Worm (Caenorhabditis elegans): ENCODE data around the gene sdz-5.

- TF ChIP-seq nhr-28 (tag; optimal IDR thresholded peaks at IDR 0.05) (no peak), nhr-25 (tag; optimal IDR thresholded peaks at IDR 0.05) (no peak), pqm-1 (tag; optimal IDR thresholded peaks at IDR 0.05) (no peak), egl-27 (tag; optimal IDR thresholded peaks at IDR 0.05) (no peak), unc-39 (tag; optimal IDR thresholded peaks at IDR 0.05) (no peak), mdl-1 (tag; optimal IDR thresholded peaks at IDR 0.05) (no peak), snpc-4 (tag; optimal IDR thresholded peaks at IDR 0.05) (no peak), elt-1 (tag; optimal IDR thresholded peaks at IDR 0.05) (no peak), nhr-76 (tag; optimal IDR thresholded peaks at IDR 0.05) (no peak), nhr-11 (tag; optimal IDR thresholded peaks at IDR 0.05) (no peak), aly-2 (tag; optimal IDR thresholded peaks at IDR 0.05) (no peak)
These were observed 45.7 kb downstream of the sdz-5 start, which contains the start of gene lido-13 for ce11 chrII:3054221-3054620.
